Worm (Caenorhabditis elegans) whole organism, young adult: Measurements from ENCODE around the gene C40H1.3.

ENCODE experiments used
- C06A6.2 ChIP-seq: fragments of 200-800 bp; sonication (Bioruptor generic); conservative IDR thresholded peaks from 2 replicates; pipeline ENCODE4 v1.3.6; 2022; ENCODE audit warnings: missing genetic modification characterization, missing compliant biosample characterization
- F52B5.7 ChIP-seq: sonication (generic microtip); optimal IDR thresholded peaks from 2 replicates; lab custom pipeline; 2016; ENCODE audit warnings: mild to moderate bottlenecking, missing genetic modification characterization, missing compliant biosample characterization
- K12H6.12 ChIP-seq: fragments of 200-800 bp; sonication (Bioruptor generic); optimal IDR thresholded peaks from 2 replicates; lab custom pipeline; 2018; ENCODE audit warnings: mild to moderate bottlenecking, missing genetic modification characterization, missing compliant biosample characterization
- Y95B8A.8 ChIP-seq: fragments of 200-800 bp; sonication (Bioruptor generic); IDR thresholded peaks from 2 replicates; pipeline ENCODE4 v1.3.6; 2022; ENCODE audit warnings: missing genetic modification reagents, missing genetic modification characterization, missing compliant biosample characterization
- akir-1 ChIP-seq: fragments of 200-800 bp; sonication (Bioruptor generic); optimal IDR thresholded peaks from 2 replicates; lab custom pipeline; 2018; ENCODE audit warnings: mild to moderate bottlenecking, missing genetic modification characterization, moderate library complexity, missing compliant biosample characterization
- atf-7 ChIP-seq: sonication (generic microtip); optimal IDR thresholded peaks from 2 replicates; lab custom pipeline; 2017; ENCODE audit warnings: mild to moderate bottlenecking, missing genetic modification characterization, missing compliant biosample characterization
- attf-5 ChIP-seq: fragments of 200-800 bp; sonication (Bioruptor generic); optimal IDR thresholded peaks from 2 replicates; lab custom pipeline; 2018; ENCODE audit warnings: mild to moderate bottlenecking, missing genetic modification characterization, missing compliant biosample characterization
- ceh-58 ChIP-seq: fragments of 200-800 bp; sonication (Bioruptor generic); IDR thresholded peaks from 2 replicates; pipeline ENCODE4 v1.3.6; 2022; ENCODE audit warnings: missing genetic modification characterization, missing compliant biosample characterization
- dox-1 ChIP-seq: fragments of 200-800 bp; sonication (Bioruptor generic); IDR thresholded peaks from 2 replicates; pipeline ENCODE4 v1.3.6; 2022; ENCODE audit warnings: missing genetic modification reagents, missing genetic modification characterization, missing compliant biosample characterization
- egl-44 ChIP-seq: fragments of 200-800 bp; sonication (Bioruptor generic); IDR thresholded peaks from 2 replicates; pipeline ENCODE4 v1.3.6; 2022; ENCODE audit warnings: missing genetic modification reagents, missing genetic modification characterization, missing compliant biosample characterization
- egrh-3 ChIP-seq: fragments of 200-800 bp; sonication (Bioruptor generic); IDR thresholded peaks from 2 replicates; pipeline ENCODE4 v1.3.6; 2022; ENCODE audit warnings: missing genetic modification reagents, missing genetic modification characterization, missing compliant biosample characterization
- ets-4 ChIP-seq: fragments of 200-800 bp; sonication (Bioruptor generic); optimal IDR thresholded peaks from 2 replicates; lab custom pipeline; 2018; ENCODE audit warnings: mild to moderate bottlenecking, missing genetic modification characterization, missing compliant biosample characterization
- hmg-1.2 ChIP-seq: fragments of 200-800 bp; sonication (Bioruptor generic); IDR thresholded peaks from 2 replicates; pipeline ENCODE4 v1.3.6; 2022; ENCODE audit warnings: missing genetic modification reagents, missing genetic modification characterization, missing compliant biosample characterization
- hrde-1 ChIP-seq: sonication (generic microtip); optimal IDR thresholded peaks from 2 replicates; lab custom pipeline; 2016; ENCODE audit warnings: missing genetic modification characterization, mild to moderate bottlenecking, missing compliant biosample characterization, moderate library complexity, missing genotype, missing genetic modification reagents, borderline replicate concordance
- let-607 ChIP-seq, 2 experiments: fragments of 200-800 bp in 1 of 2; sonication (Bioruptor generic) in 1 of 2; sonication (generic microtip) in 1 of 2; optimal IDR thresholded peaks; 2 replicates each; lab custom pipeline; 2016 to 2018; ENCODE audit warnings: mild to moderate bottlenecking in 2 of 2, missing compliant biosample characterization in 2 of 2, missing genetic modification characterization in 2 of 2, moderate library complexity in 2 of 2, missing genotype in 1 of 2
- lsl-1 ChIP-seq: fragments of 200-800 bp; sonication (Bioruptor generic); optimal IDR thresholded peaks from 2 replicates; lab custom pipeline; 2018; ENCODE audit warnings: mild to moderate bottlenecking, missing genetic modification characterization, moderate library complexity, missing compliant biosample characterization
- mcd-1 ChIP-seq: fragments of 200-800 bp; sonication (Bioruptor generic); IDR thresholded peaks from 2 replicates; pipeline ENCODE4 v1.3.6; 2022; ENCODE audit warnings: missing genetic modification reagents, missing genetic modification characterization, missing compliant biosample characterization
- mxl-1 ChIP-seq: sonication (generic microtip); optimal IDR thresholded peaks from 2 replicates; lab custom pipeline; 2016; ENCODE audit warnings: missing genetic modification characterization, missing compliant biosample characterization
- nfya-1 ChIP-seq: sonication (generic microtip); optimal IDR thresholded peaks from 2 replicates; lab custom pipeline; 2017; ENCODE audit warnings: antibody characterized with exemption, missing compliant biosample characterization, missing genetic modification characterization, borderline replicate concordance; ENCODE audit not compliant: insufficient read depth
- nhr-120 ChIP-seq: fragments of 200-800 bp; sonication (Bioruptor generic); IDR thresholded peaks from 2 replicates; pipeline ENCODE4 v1.3.6; 2022; ENCODE audit warnings: missing genetic modification characterization, missing compliant biosample characterization
- nhr-80 ChIP-seq: sonication (generic microtip); optimal IDR thresholded peaks from 2 replicates; lab custom pipeline; 2016; ENCODE audit warnings: missing genetic modification characterization, missing compliant biosample characterization
- nhr-90 ChIP-seq: sonication (generic microtip); optimal IDR thresholded peaks from 2 replicates; lab custom pipeline; 2016; ENCODE audit warnings: missing genotype, mild to moderate bottlenecking, missing genetic modification characterization, missing compliant biosample characterization
- pbrm-1 ChIP-seq: fragments of 200-800 bp; sonication (Bioruptor generic); IDR thresholded peaks from 2 replicates; pipeline ENCODE4 v1.3.6; 2022; ENCODE audit warnings: missing genetic modification reagents, missing genetic modification characterization, missing compliant biosample characterization
- pha-4 ChIP-seq: fragments of 150-350 bp; sonication (generic microtip); optimal IDR thresholded peaks from 2 replicates; lab custom pipeline; 2014; ENCODE audit warnings: missing biosample characterization, missing genetic modification reagents, missing genetic modification characterization
- repo-1 ChIP-seq: sonication (generic microtip); optimal IDR thresholded peaks from 2 replicates; lab custom pipeline; 2017; ENCODE audit warnings: mild to moderate bottlenecking, missing genetic modification characterization, missing compliant biosample characterization
- snpc-1.1 ChIP-seq: sonication (generic microtip); optimal IDR thresholded peaks from 2 replicates; lab custom pipeline; 2017; ENCODE audit warnings: missing genetic modification characterization, mild to moderate bottlenecking, missing compliant biosample characterization, antibody characterized with exemption, moderate library complexity, missing genotype, missing genetic modification reagents; ENCODE audit not compliant: insufficient read depth
- snpc-4 ChIP-seq, 5 experiments: fragments of 150-350 bp in 1 of 5; sonication (generic microtip) in 4 of 5; optimal IDR thresholded peaks; 2 replicates each; lab custom pipeline; 2014 to 2018; ENCODE audit warnings: missing genetic modification characterization in 5 of 5, missing biosample characterization in 3 of 5, antibody characterized with exemption in 2 of 5, mild to moderate bottlenecking in 2 of 5, missing compliant biosample characterization in 2 of 5, missing genotype in 2 of 5, moderate library complexity in 2 of 5, missing genetic modification reagents in 1 of 5
- somi-1 ChIP-seq: fragments of 200-800 bp; sonication (Bioruptor generic); optimal IDR thresholded peaks from 2 replicates; lab custom pipeline; 2018; ENCODE audit warnings: mild to moderate bottlenecking, missing genetic modification characterization, missing compliant biosample characterization
- tlf-1 ChIP-seq: fragments of 200-800 bp; sonication (Bioruptor generic); optimal IDR thresholded peaks from 2 replicates; lab custom pipeline; 2018; ENCODE audit warnings: mild to moderate bottlenecking, missing genetic modification characterization, missing compliant biosample characterization
- ztf-18 ChIP-seq: sonication (generic microtip); optimal IDR thresholded peaks from 2 replicates; lab custom pipeline; 2016; ENCODE audit warnings: missing genotype, mild to moderate bottlenecking, missing genetic modification characterization, missing compliant biosample characterization
- ztf-22 ChIP-seq: fragments of 200-800 bp; sonication (Bioruptor generic); optimal IDR thresholded peaks from 2 replicates; lab custom pipeline; 2018; ENCODE audit warnings: mild to moderate bottlenecking, missing genetic modification characterization, moderate library complexity, missing compliant biosample characterization
- ztf-28 ChIP-seq: fragments of 200-800 bp; sonication (Bioruptor generic); IDR thresholded peaks from 2 replicates; pipeline ENCODE4 v1.3.6; 2022; ENCODE audit warnings: missing genetic modification reagents, missing genetic modification characterization, missing compliant biosample characterization

The C40H1.3 gene

DNA sequence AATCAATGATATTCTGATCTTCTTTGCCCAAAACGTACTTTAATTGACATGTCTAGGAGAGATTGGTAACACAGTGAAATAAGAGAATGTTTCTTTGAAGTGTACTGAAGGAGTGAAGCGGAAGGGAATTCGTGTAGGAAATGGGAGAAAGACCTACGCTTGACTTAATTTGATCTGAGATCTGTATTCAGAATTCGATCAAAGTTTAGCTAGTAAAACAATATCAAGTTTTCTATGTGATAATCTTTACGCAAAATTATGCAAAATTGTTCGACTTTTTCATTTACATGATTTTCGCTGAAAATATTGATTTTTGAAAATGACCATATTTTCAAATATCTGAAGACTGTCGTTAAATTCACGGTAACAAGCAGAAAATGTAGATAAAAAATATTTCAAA, 31.8 kb downstream of the C40H1.3 start, which contains the start of gene K01B6.4:
Gene K01B6.4, minus strand, starts transcription at position 101 of the 400 bp plus-strand sequence.
- TF ChIP-seq hrde-1 (no peak), nhr-120 (GFP tag; lab: Robert Waterston, UW) (no peak)

DNA sequence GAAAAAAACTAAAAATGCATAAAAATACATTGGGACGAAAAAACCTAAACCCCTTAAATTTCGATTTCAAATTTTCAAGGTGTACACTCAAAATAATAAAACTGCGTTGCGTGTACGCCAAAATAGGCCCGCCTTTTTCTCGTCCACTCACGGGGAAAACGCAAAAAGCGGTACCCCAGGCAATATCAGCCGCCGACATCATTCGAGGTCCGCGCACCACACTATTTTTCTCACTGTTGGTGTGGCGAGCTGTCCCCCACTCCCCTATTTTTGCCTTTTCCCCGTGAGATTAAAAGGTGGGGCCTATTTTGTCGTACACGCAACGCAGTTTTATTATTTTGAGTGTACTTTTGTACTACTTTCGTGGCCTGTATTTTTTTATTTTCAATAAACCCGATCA, 37.5 kb downstream of the C40H1.3 start:
- TF ChIP-seq snpc-4 (GFP tag; optimal IDR thresholded peaks at IDR 0.05; lab: Kevin White, UChicago) (peak; percentile 42), snpc-4 (tag; optimal IDR thresholded peaks at IDR 0.05; lab: Kevin White, UChicago) (peak in 2 of 4 experiments; percentile 89 to 93), snpc-1.1 (tag; lab: Kevin White, UChicago) (peak; percentile 62), pbrm-1 (GFP tag; lab: Robert Waterston, UW) (peak; percentile 27; the same call in 1 of the 2 replicates), hmg-1.2 (peak; percentile 77)

DNA sequence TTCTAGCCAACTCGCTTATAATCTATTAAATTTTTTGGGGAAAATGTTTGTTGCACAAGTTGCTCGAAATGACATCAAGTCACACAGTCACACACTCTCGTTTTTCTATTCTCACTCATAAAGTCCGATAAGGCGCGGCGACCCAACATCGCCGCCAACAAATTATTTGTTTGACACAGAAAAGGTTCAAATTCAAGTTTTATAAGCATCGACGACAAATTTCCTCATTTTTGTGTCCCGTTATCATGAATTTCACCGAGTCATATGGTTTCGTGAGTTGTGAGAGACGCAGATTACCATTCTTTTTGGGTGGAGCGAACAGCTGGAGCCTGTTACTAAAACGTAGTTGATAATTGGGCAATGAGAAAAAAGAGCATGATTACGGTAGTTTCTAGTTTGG, 39.4 kb downstream of the C40H1.3 start:
- TF ChIP-seq tlf-1 (peak; percentile 4), repo-1 (tag; lab: Kevin White, UChicago) (no peak), ztf-18 (tag; lab: Kevin White, UChicago) (no peak), mcd-1 (GFP tag; lab: Robert Waterston, UW) (no peak), egrh-3 (GFP tag; lab: Robert Waterston, UW) (no peak), let-607 (tag; optimal IDR thresholded peaks at IDR 0.05; lab: Kevin White, UChicago) (peak; percentile 42 to 50), K12H6.12 (no peak), Y95B8A.8 (GFP tag; lab: Robert Waterston, UW) (no peak; the same call in 1 of the 2 replicates), nhr-80 (tag; lab: Kevin White, UChicago) (peak; percentile 99), ets-4 (GFP tag; lab: Kevin White, UChicago) (peak; percentile 31), nhr-90 (tag; lab: Kevin White, UChicago) (peak; percentile 8), ceh-58 (no peak), atf-7 (tag; lab: Kevin White, UChicago) (peak; percentile 65), ztf-22 (GFP tag; lab: Kevin White, UChicago) (peak; percentile 46), somi-1 (GFP tag; lab: Kevin White, UChicago) (no peak), dox-1 (peak; percentile 65), mxl-1 (tag; lab: Kevin White, UChicago) (no peak), nfya-1 (tag; lab: Kevin White, UChicago) (no peak), pha-4 (tag; lab: Kevin White, UChicago) (no peak), lsl-1 (GFP tag; lab: Kevin White, UChicago) (no peak), attf-5 (GFP tag; lab: Kevin White, UChicago) (peak; percentile 28), C06A6.2 (GFP tag; lab: Robert Waterston, UW) (no peak), akir-1 (GFP tag; lab: Kevin White, UChicago) (no peak), F52B5.7 (tag; lab: Kevin White, UChicago) (no peak), ztf-28 (GFP tag; lab: Robert Waterston, UW) (no peak)

DNA sequence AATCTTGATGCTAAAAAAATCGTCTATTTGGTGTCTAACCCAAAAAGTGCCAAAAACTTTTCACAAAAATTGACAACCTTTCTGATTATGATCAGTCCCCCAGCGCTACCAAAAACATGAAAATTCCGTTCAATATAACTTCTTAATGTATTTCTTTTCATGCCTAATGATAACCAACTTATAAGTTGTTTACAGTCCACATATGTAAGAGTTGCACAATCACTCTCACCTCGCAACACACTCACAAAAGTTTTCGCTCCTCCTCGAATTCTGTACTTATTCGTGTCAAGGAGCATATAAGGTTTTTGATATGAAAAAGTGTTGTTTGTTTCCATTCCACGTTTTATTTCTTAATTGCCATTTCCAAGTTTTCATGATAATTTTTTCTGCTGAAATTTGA, 40.6 kb downstream of the C40H1.3 start:
- TF ChIP-seq nhr-80 (tag; lab: Kevin White, UChicago) (peak; percentile 43), egl-44 (GFP tag; lab: Robert Waterston, UW) (no peak)
